Worm (Caenorhabditis elegans): ENCODE measurements around the gene sre-11.

DNA sequence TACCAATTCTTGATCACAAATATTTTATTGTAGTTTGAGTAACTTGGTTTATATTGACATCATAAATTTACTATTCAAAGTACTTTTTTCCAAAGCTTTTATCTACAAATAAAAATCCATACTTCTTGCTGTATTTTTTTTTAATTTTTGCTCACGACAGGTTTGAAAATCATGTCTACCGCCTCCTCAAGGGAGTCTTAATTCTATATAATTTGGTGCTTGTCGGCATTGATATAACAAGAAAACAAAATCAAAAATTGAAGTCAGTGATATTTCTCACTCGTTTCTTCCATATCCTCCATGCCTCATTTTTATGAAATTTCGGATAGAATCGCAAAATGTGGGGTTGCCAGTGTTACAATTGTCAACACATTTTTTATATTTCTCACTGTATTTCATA is 38.3 kb downstream of the sre-11 start, which contains the start of gene str-47:
- TF ChIP-seq lin-35 (GFP tag; optimal IDR thresholded peaks at IDR 0.05) (no peak), snpc-4 (GFP tag; optimal IDR thresholded peaks at IDR 0.05) (no peak), snpc-4 (tag; optimal IDR thresholded peaks at IDR 0.05) (no peak)
